Fruit fly (Drosophila melanogaster): ENCODE data around the gene lok.

- TF ChIP-seq CG8478 (optimal IDR thresholded peaks at IDR 0.05) (no peak), CTCF (optimal IDR thresholded peaks at IDR 0.05) (no peak)
These were observed 17.7 kb downstream of the lok start for dm6 chr2L:20078880-20079279.
